Worm (Caenorhabditis elegans) whole organism, L3 larva: Measurements from ENCODE around the gene C09F12.2.

Source experiments
- aly-2 ChIP-seq: fragments of 150-350 bp; optimal IDR thresholded peaks from 2 replicates; lab custom pipeline; 2014; ENCODE audit warnings: missing biosample characterization, missing genetic modification characterization
- ceh-82 ChIP-seq: fragments of 150-350 bp; optimal IDR thresholded peaks from 2 replicates; lab custom pipeline; 2014; ENCODE audit warnings: missing biosample characterization, missing genetic modification characterization
- fkh-10 ChIP-seq: sonication (generic microtip); optimal IDR thresholded peaks from 2 replicates; lab custom pipeline; 2017; ENCODE audit warnings: missing biosample characterization, missing genetic modification reagents, missing genetic modification characterization
- mdl-1 ChIP-seq: fragments of 150-350 bp; optimal IDR thresholded peaks from 2 replicates; lab custom pipeline; 2014; ENCODE audit warnings: missing biosample characterization, missing genetic modification characterization
- nhr-23 ChIP-seq: fragments of 150-350 bp; optimal IDR thresholded peaks from 2 replicates; lab custom pipeline; 2014; ENCODE audit warnings: missing biosample characterization, missing genetic modification reagents, missing genetic modification characterization
- nhr-25 ChIP-seq: sonication (generic microtip); optimal IDR thresholded peaks from 2 replicates; lab custom pipeline; 2017; ENCODE audit warnings: missing biosample characterization, missing genetic modification characterization
- nhr-76 ChIP-seq: fragments of 150-350 bp; sonication (generic microtip); optimal IDR thresholded peaks from 5 replicates; lab custom pipeline; 2014; ENCODE audit warnings: missing biosample characterization, missing genetic modification characterization
- skn-1 ChIP-seq: fragments of 150-350 bp; optimal IDR thresholded peaks from 2 replicates; lab custom pipeline; 2014; ENCODE audit warnings: missing biosample characterization, missing genetic modification characterization
- unc-62 ChIP-seq: fragments of 150-350 bp; sonication (generic microtip); optimal IDR thresholded peaks from 4 replicates; lab custom pipeline; 2014; ENCODE audit warnings: missing biosample characterization, missing genetic modification reagents, missing genetic modification characterization
- zag-1 ChIP-seq: fragments of 150-350 bp; optimal IDR thresholded peaks from 2 replicates; lab custom pipeline; 2014; ENCODE audit warnings: missing biosample characterization, missing genetic modification characterization

DNA sequence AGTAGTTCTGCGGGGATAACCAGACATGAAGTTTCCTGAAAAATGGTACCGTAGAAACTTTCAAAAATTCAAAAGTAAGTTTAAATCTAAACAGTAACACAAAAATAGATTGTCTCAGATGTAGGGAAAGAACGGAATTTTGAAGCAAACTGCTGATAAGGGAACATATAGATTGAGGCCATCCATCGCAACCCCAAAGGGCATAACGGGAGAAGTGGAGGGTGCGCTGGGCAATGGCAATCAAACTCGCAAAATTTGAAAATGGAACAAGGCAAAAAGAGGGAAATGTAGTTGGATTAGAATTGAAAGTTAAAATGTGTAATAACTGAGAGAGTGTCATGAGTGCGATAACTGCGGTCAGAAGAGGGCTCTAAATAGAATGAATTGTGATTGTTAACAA is 49.5 kb downstream of the C09F12.2 start:
- TF ChIP-seq skn-1 (tag; lab: Kevin White, UChicago) (no peak), zag-1 (tag; lab: Kevin White, UChicago) (no peak), mdl-1 (no peak), nhr-23 (tag; lab: Kevin White, UChicago) (no peak), fkh-10 (GFP tag; lab: Kevin White, UChicago) (no peak), nhr-25 (no peak), unc-62 (GFP tag; lab: Kevin White, UChicago) (no peak), nhr-76 (tag; lab: Kevin White, UChicago) (no peak), aly-2 (tag; lab: Kevin White, UChicago) (no peak), ceh-82 (no peak)
